Worm (Caenorhabditis elegans) whole organism, L4 larva: ENCODE results near the gene thoc-5.

Experiments
- T20F7.1 ChIP-seq: fragments of 200-800 bp; sonication (Bioruptor generic); optimal IDR thresholded peaks from 2 replicates; lab custom pipeline; 2018; ENCODE audit warnings: mild to moderate bottlenecking, missing genetic modification characterization, missing compliant biosample characterization
- aly-2 ChIP-seq: sonication (generic microtip); optimal IDR thresholded peaks from 2 replicates; lab custom pipeline; 2018; ENCODE audit warnings: missing biosample characterization, missing genetic modification characterization
- ceh-20 ChIP-seq: fragments of 200-800 bp; sonication (Bioruptor generic); IDR thresholded peaks from 2 replicates; pipeline ENCODE4 v1.3.6; 2022; ENCODE audit warnings: missing genetic modification reagents, missing genetic modification characterization, missing compliant biosample characterization
- daf-19 ChIP-seq: fragments of 200-800 bp; sonication (Bioruptor generic); conservative IDR thresholded peaks from 2 replicates; pipeline ENCODE4 v1.3.6; 2022; ENCODE audit warnings: missing genetic modification characterization, missing compliant biosample characterization
- hlh-30 ChIP-seq: sonication (generic microtip); optimal IDR thresholded peaks from 2 replicates; lab custom pipeline; 2017; ENCODE audit warnings: antibody characterized with exemption, mild to moderate bottlenecking, missing genetic modification characterization, missing compliant biosample characterization; ENCODE audit not compliant: insufficient read depth
- nhr-11 ChIP-seq: fragments of 150-350 bp; optimal IDR thresholded peaks from 2 replicates; lab custom pipeline; 2014; ENCODE audit warnings: missing biosample characterization, missing genetic modification characterization
- php-3 ChIP-seq: fragments of 200-800 bp; sonication (Bioruptor generic); IDR thresholded peaks from 2 replicates; pipeline ENCODE4 v1.3.6; 2022; ENCODE audit warnings: missing genetic modification reagents, missing genetic modification characterization, missing compliant biosample characterization
- spr-1 ChIP-seq: sonication (generic microtip); optimal IDR thresholded peaks from 2 replicates; lab custom pipeline; 2016; ENCODE audit warnings: mild to moderate bottlenecking, missing genetic modification characterization, missing compliant biosample characterization

DNA sequence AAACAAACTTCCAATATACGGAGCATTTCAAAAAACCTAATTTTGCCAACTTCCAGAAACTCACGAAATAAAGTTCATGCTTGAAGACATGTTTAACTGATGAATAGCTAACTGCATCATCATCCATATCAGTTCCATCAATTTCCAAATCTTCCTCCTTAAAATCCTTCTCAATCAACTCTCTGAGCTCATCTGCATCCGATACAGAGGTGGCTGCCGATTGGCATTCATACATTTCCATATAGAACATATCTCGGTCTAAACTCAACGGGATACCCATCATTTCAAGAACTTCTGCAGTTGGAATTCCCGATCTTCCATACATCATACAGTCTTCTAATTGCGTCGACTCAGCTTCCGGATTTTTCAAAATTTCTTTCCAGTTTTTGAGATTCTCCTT, 40.2 kb upstream of the thoc-5 start:
- no peak for TF ChIP-seq nhr-11
- no peak for TF ChIP-seq daf-19 (GFP tag; lab: Robert Waterston, UW)
- TF ChIP-seq aly-2 (tag; lab: Kevin White, UChicago): no peak
- TF ChIP-seq php-3 (GFP tag; lab: Robert Waterston, UW): no peak
- TF ChIP-seq ceh-20 (GFP tag; lab: Robert Waterston, UW): no peak
- no peak for TF ChIP-seq spr-1
- no peak for TF ChIP-seq hlh-30 (tag; lab: Kevin White, UChicago)
- no peak for TF ChIP-seq T20F7.1
